Fruit fly (Drosophila melanogaster): ENCODE measurements around the gene TFAM.
A peak's percentile ranks its signal among the peaks of the same experiment; 100 is the strongest.

TFAM gene

DNA sequence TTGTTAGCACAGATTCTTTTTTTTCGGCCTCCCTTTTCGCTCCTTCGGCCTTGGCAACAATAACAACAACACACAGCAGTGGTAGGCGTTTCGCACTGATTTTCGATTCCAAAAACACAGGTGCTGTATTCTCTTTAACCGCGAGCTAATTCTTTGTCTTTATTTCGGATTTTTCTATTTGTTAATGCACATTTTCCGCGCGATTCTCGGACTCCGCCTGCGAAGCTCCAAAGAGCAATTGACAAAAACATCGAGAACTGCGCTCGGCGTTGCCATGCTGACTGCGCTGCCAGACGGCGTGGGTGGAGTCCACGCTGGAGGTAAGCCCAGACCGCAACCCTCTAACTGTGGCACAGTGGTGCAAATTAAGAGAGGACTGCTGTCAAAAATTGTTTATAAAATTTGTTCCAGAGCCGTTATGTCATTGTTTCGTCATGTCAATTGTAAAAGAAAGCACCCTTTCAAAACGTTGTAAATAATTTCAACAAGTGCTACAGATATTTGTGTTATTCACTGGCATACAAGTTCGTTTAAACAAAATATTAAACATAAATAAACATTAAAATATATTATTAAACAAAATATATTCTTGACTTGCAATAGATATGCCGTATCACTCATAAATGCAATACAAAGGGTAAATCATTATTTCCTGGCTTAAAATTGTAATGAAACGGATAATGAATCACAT lies 19.2 kb downstream of the TFAM start, which contains the start of the genes DPCoAC and CG5180:
Gene DPCoAC, minus strand, starts transcription at position 253 of the 691 bp plus-strand sequence.
Gene CG5180, plus strand, starts transcription at position 516 of the 691 bp plus-strand sequence.
- TF ChIP-seq CG17806 (tag; optimal IDR thresholded peaks at IDR 0.05) (peak; percentile 19), CG34367 (tag; optimal IDR thresholded peaks at IDR 0.05) (peak; percentile 10), fd96Ca (GFP tag; IDR thresholded peaks at IDR 0.05) (peak; percentile 71), rn (GFP tag; IDR thresholded peaks at IDR 0.05) (peak; percentile 33; the same call in 1 of the 2 replicates), CG12605 (GFP tag; IDR thresholded peaks at IDR 0.05) (peak; percentile 47; the same call in 1 of the 2 replicates), CG32121 (GFP tag; IDR thresholded peaks at IDR 0.05) (peak; percentile 67), CG13204 (GFP tag; optimal IDR thresholded peaks at IDR 0.05) (no peak), EcR (GFP tag; optimal IDR thresholded peaks at IDR 0.05) (peak; percentile 18), CG9948 (tag; optimal IDR thresholded peaks at IDR 0.05) (no peak), CG14655 (GFP tag; optimal IDR thresholded peaks at IDR 0.05) (peak; percentile 63), CG10348 (GFP tag; IDR thresholded peaks at IDR 0.05) (no peak), gl (tag; optimal IDR thresholded peaks at IDR 0.05) (peak; percentile 14), D1 (tag; optimal IDR thresholded peaks at IDR 0.05) (no peak), CG8159 (tag; optimal IDR thresholded peaks at IDR 0.05) (peak; percentile 47), CG4496 (GFP tag; IDR thresholded peaks at IDR 0.05) (peak; percentile 84), CG15710 (tag; optimal IDR thresholded peaks at IDR 0.05) (peak; percentile 52), CG8301 (tag; optimal IDR thresholded peaks at IDR 0.05) (peak; percentile 48), Pif1A (GFP tag; optimal IDR thresholded peaks at IDR 0.05) (no peak), Ets98B (GFP tag; IDR thresholded peaks at IDR 0.05) (peak; percentile 41), Snoo (tag; optimal IDR thresholded peaks at IDR 0.05) (peak; percentile 53), Pif1B (GFP tag; optimal IDR thresholded peaks at IDR 0.05) (peak; percentile 31)

DNA sequence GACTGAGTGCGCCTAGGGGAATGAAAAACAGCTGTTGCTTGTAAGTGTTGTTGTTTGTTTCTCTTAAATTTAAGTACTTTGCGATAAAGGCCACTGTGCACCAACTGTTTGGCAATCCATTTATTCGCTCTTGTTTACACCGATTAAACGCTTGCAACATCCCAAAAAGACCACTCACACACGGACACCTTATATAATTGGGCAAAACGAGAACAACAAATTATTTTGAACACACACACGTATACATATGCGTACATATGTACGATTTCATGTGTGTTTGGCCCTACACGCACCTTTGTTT lies 19.7 kb downstream of the TFAM start:
- no peak for TF ChIP-seq Pif1B (GFP tag; optimal IDR thresholded peaks at IDR 0.05)
- no peak for TF ChIP-seq Ets98B (GFP tag; IDR thresholded peaks at IDR 0.05)
- no peak for TF ChIP-seq CG32121 (GFP tag; IDR thresholded peaks at IDR 0.05)
- TF ChIP-seq EcR (GFP tag; optimal IDR thresholded peaks at IDR 0.05): no peak
- TF ChIP-seq CG12605 (GFP tag; IDR thresholded peaks at IDR 0.05): no peak
- TF ChIP-seq CG8301 (tag; optimal IDR thresholded peaks at IDR 0.05): no peak
- no peak for TF ChIP-seq CG10348 (GFP tag; IDR thresholded peaks at IDR 0.05)
- TF ChIP-seq Pif1A (GFP tag; optimal IDR thresholded peaks at IDR 0.05): no peak
- TF ChIP-seq CG15710 (tag; optimal IDR thresholded peaks at IDR 0.05): no peak
- no peak for TF ChIP-seq gl (tag; optimal IDR thresholded peaks at IDR 0.05)
- TF ChIP-seq CG9948 (tag; optimal IDR thresholded peaks at IDR 0.05): no peak
- no peak for TF ChIP-seq fd96Ca (GFP tag; IDR thresholded peaks at IDR 0.05)
- no peak for TF ChIP-seq rn (GFP tag; IDR thresholded peaks at IDR 0.05)
- no peak for TF ChIP-seq CG8159 (tag; optimal IDR thresholded peaks at IDR 0.05)
- TF ChIP-seq Snoo (tag; optimal IDR thresholded peaks at IDR 0.05): no peak

DNA sequence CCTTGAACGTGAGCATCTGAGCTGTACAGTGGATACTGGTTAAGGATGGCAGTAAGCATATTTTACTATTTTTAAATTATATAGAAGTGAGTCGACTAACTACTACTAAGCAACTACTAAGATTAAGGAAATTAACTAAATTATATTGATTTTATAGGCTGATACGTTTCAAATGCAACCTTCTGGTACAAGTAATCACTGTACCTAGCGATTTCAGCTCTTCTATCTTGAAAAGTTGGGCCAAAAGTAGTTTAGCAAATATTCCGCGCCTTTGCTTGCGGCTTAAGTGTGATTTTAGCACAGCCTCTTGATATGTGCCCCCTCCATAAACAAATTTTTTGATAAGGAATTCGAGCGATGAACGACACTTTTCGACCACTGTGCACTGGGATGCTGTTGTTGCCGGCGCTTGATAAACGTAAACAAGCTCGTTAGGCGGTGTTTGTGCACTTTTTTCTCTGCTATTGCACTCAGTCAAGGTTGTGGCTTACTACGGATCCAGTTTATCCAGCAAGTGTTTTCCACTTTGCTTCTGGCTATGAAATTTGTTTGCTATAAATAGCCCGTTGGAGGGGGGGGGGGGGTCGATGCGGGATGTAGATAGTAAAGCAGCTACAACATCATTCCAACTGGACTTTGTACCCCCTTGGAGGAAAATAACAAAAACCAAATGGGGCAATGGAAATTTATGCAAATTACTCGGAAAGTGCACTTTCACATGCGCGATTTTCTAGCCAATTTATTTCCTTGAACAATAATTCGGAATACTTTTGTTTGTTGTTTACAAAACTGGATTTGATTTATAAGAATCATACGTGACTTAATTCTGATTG lies 20.3 kb downstream of the TFAM start:
- TF ChIP-seq CG14655 (GFP tag; optimal IDR thresholded peaks at IDR 0.05): peak; percentile 78
- peak; percentile 71 for TF ChIP-seq CG12605 (GFP tag; IDR thresholded peaks at IDR 0.05)
- TF ChIP-seq fd96Ca (GFP tag; IDR thresholded peaks at IDR 0.05): peak; percentile 70
- peak; percentile 67 for TF ChIP-seq CG32121 (GFP tag; IDR thresholded peaks at IDR 0.05)
- TF ChIP-seq gl (tag; optimal IDR thresholded peaks at IDR 0.05): peak; percentile 91
- TF ChIP-seq CG8301 (tag; optimal IDR thresholded peaks at IDR 0.05): peak; percentile 67
- TF ChIP-seq CG13204 (GFP tag; optimal IDR thresholded peaks at IDR 0.05): peak; percentile 86
- TF ChIP-seq CG4496 (GFP tag; IDR thresholded peaks at IDR 0.05): peak; percentile 82
- peak; percentile 47 for TF ChIP-seq Snoo (tag; optimal IDR thresholded peaks at IDR 0.05)
- peak; percentile 54 for TF ChIP-seq CG10348 (GFP tag; IDR thresholded peaks at IDR 0.05)
- TF ChIP-seq CG9948 (tag; optimal IDR thresholded peaks at IDR 0.05): peak; percentile 62
- no peak for TF ChIP-seq D1 (tag; optimal IDR thresholded peaks at IDR 0.05)
- peak; percentile 42 for TF ChIP-seq CG34367 (tag; optimal IDR thresholded peaks at IDR 0.05)
- TF ChIP-seq CG17806 (tag; optimal IDR thresholded peaks at IDR 0.05): peak; percentile 65
- TF ChIP-seq rn (GFP tag; IDR thresholded peaks at IDR 0.05): no peak
- TF ChIP-seq Pif1A (GFP tag; optimal IDR thresholded peaks at IDR 0.05): peak; percentile 60
- TF ChIP-seq EcR (GFP tag; optimal IDR thresholded peaks at IDR 0.05): peak; percentile 46
- peak; percentile 70 for TF ChIP-seq CG8159 (tag; optimal IDR thresholded peaks at IDR 0.05)
- peak; percentile 9 for TF ChIP-seq Pif1B (GFP tag; optimal IDR thresholded peaks at IDR 0.05)
- peak; percentile 81 for TF ChIP-seq Ets98B (GFP tag; IDR thresholded peaks at IDR 0.05)
- peak; percentile 67 for TF ChIP-seq CG15710 (tag; optimal IDR thresholded peaks at IDR 0.05)

DNA sequence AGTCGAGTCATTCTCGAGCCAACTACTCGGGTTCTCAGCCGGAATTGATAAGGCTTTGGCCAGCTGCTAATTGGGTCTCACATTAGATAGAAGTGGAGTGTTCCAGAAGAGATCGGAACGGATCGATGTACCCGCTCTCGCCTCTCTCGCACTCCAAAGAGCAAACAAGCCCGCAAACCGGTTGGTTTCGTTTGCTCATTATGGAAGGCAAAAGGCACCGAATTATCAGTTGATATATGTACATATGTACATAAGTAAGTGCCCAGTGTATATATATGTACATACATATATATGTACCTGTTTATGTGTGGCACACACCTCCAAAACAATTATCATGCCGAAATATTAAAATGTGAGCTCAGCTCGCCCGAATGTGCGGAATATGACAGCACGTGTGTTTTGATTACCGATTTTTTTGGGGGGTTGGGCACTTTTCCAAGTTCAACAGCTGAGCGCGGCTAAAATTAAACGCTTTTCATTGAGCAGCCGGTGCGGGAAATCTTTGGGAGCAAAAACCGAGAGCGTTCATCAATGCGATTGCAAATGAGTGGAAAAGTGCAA lies 21.0 kb downstream of the TFAM start:
- TF ChIP-seq CG17806 (tag; optimal IDR thresholded peaks at IDR 0.05) (no peak), rn (GFP tag; IDR thresholded peaks at IDR 0.05) (no peak), CG12605 (GFP tag; IDR thresholded peaks at IDR 0.05) (no peak), CG34367 (tag; optimal IDR thresholded peaks at IDR 0.05) (no peak), D1 (tag; optimal IDR thresholded peaks at IDR 0.05) (no peak), CG9948 (tag; optimal IDR thresholded peaks at IDR 0.05) (no peak), Ets98B (GFP tag; IDR thresholded peaks at IDR 0.05) (no peak), CG13204 (GFP tag; optimal IDR thresholded peaks at IDR 0.05) (no peak), CG14655 (GFP tag; optimal IDR thresholded peaks at IDR 0.05) (no peak), CG32121 (GFP tag; IDR thresholded peaks at IDR 0.05) (no peak), CG4496 (GFP tag; IDR thresholded peaks at IDR 0.05) (no peak), Pif1B (GFP tag; optimal IDR thresholded peaks at IDR 0.05) (no peak), CG10348 (GFP tag; IDR thresholded peaks at IDR 0.05) (no peak), Snoo (tag; optimal IDR thresholded peaks at IDR 0.05) (no peak), CG8159 (tag; optimal IDR thresholded peaks at IDR 0.05) (no peak), Pif1A (GFP tag; optimal IDR thresholded peaks at IDR 0.05) (no peak)
